Fruit fly (Drosophila melanogaster) whole organism, wandering third instar larva: Measurements from ENCODE around the gene CG4278.

Source experiments
- Abd-B ChIP-seq: fragments of >200 bp; optimal IDR thresholded peaks from 2 replicates; lab custom pipeline; 2017; ENCODE audit warnings: missing biosample characterization, missing genetic modification characterization
- CG32264 ChIP-seq: fragments of 200-800 bp; sonication (Bioruptor generic); optimal IDR thresholded peaks from 2 replicates; lab custom pipeline; 2016; ENCODE audit warnings: missing biosample characterization, missing genetic modification characterization
- CG9705 ChIP-seq: fragments of 200-800 bp; sonication (Bioruptor generic); optimal IDR thresholded peaks from 2 replicates; lab custom pipeline; 2018; ENCODE audit warnings: missing biosample characterization, mild to moderate bottlenecking, missing genetic modification characterization
- CrebA ChIP-seq: fragments of 200-800 bp; sonication (Bioruptor generic); optimal IDR thresholded peaks from 2 replicates; lab custom pipeline; 2016; ENCODE audit warnings: missing biosample characterization, mild to moderate bottlenecking, missing genetic modification characterization, borderline replicate concordance
- Dfd ChIP-seq: fragments of >200 bp; optimal IDR thresholded peaks from 2 replicates; lab custom pipeline; 2017; ENCODE audit warnings: missing biosample characterization, missing genetic modification characterization
- Dif ChIP-seq: fragments of 200-275, 200-300 bp; sonication (Bioruptor generic); optimal IDR thresholded peaks from 2 replicates; lab custom pipeline; 2018; ENCODE audit warnings: missing biosample characterization, missing genetic modification characterization; ENCODE audit not compliant: partially characterized antibody
- GATAd ChIP-seq: sonication (Bioruptor generic); optimal IDR thresholded peaks from 2 replicates; lab custom pipeline; 2016; ENCODE audit warnings: missing biosample characterization, missing genetic modification characterization
- HLH106 ChIP-seq: fragments of 200-800 bp; optimal IDR thresholded peaks from 3 replicates; lab custom pipeline; 2019; ENCODE audit warnings: missing biosample characterization, mild to moderate bottlenecking, missing genetic modification characterization, moderate library complexity
- Hnf4 ChIP-seq: fragments of 200-800 bp; sonication (Bioruptor generic); optimal IDR thresholded peaks from 2 replicates; lab custom pipeline; 2016; ENCODE audit warnings: missing biosample characterization, mild to moderate bottlenecking, missing genetic modification characterization
- Hr78 ChIP-seq: fragments of >200 bp; optimal IDR thresholded peaks from 2 replicates; lab custom pipeline; 2017; ENCODE audit warnings: missing biosample characterization, missing genetic modification characterization
- Hr83 ChIP-seq: fragments of 200-300 bp; sonication (Bioruptor generic); optimal IDR thresholded peaks from 2 replicates; lab custom pipeline; 2016; ENCODE audit warnings: missing biosample characterization, mild to moderate bottlenecking, missing genetic modification characterization, moderate library complexity; ENCODE audit not compliant: poor library complexity, severe bottlenecking
- Jra ChIP-seq: sonication (Bioruptor generic); optimal IDR thresholded peaks from 2 replicates; lab custom pipeline; 2016; ENCODE audit warnings: missing biosample characterization, missing genetic modification characterization
- Mio ChIP-seq: sonication (Bioruptor generic); optimal IDR thresholded peaks from 2 replicates; lab custom pipeline; 2016; ENCODE audit warnings: missing biosample characterization, missing genetic modification characterization
- Myc ChIP-seq: fragments of >200 bp; optimal IDR thresholded peaks from 2 replicates; lab custom pipeline; 2017
- N ChIP-seq: fragments of >200 bp; optimal IDR thresholded peaks from 2 replicates; lab custom pipeline; 2018; ENCODE audit warnings: missing biosample characterization, missing external identifiers, missing genetic modification characterization
- OdsH ChIP-seq: fragments of 200-800 bp; sonication (Bioruptor generic); optimal IDR thresholded peaks from 2 replicates; lab custom pipeline; 2016; ENCODE audit warnings: missing biosample characterization, mild to moderate bottlenecking, missing genetic modification characterization
- Rel ChIP-seq, 2 experiments: fragments of 200-800 bp; sonication (Bioruptor generic) in 1 of 2; optimal IDR thresholded peaks; 2 replicates in 1 of 2; 3 replicates in 1 of 2; lab custom pipeline; 2016 to 2019; ENCODE audit warnings: mild to moderate bottlenecking in 2 of 2, missing biosample characterization in 2 of 2, missing genetic modification characterization in 2 of 2, moderate library complexity in 1 of 2
- Sp1 ChIP-seq: fragments of 200-800 bp; sonication (Bioruptor generic); optimal IDR thresholded peaks from 3 replicates; lab custom pipeline; 2019; ENCODE audit warnings: missing biosample characterization, mild to moderate bottlenecking, missing genetic modification characterization, moderate library complexity
- Vsx2 ChIP-seq: fragments of 200-300, 225-300 bp; sonication (Bioruptor generic); optimal IDR thresholded peaks from 2 replicates; lab custom pipeline; 2018; ENCODE audit warnings: missing biosample characterization, missing genetic modification characterization; ENCODE audit not compliant: partially characterized antibody
- br ChIP-seq: fragments of 200-800 bp; sonication (Bioruptor generic); optimal IDR thresholded peaks from 2 replicates; lab custom pipeline; 2016; ENCODE audit warnings: missing biosample characterization, missing genetic modification characterization
- brk ChIP-seq: fragments of 200-800 bp; sonication (Bioruptor generic); optimal IDR thresholded peaks from 2 replicates; lab custom pipeline; 2016; ENCODE audit warnings: missing biosample characterization, mild to moderate bottlenecking, missing genetic modification characterization
- dl ChIP-seq, 2 experiments: fragments of 175-275, 200-275 bp in 1 of 2; fragments of 200-275 bp in 1 of 2; sonication (Bioruptor generic); optimal IDR thresholded peaks; lab custom pipeline; 2018; ENCODE audit warnings: mild to moderate bottlenecking in 2 of 2, missing biosample characterization in 2 of 2, missing genetic modification characterization in 2 of 2, moderate library complexity in 2 of 2; ENCODE audit not compliant: partially characterized antibody in 2 of 2, insufficient read depth in 1 of 2
- dmrt93B ChIP-seq: fragments of 200-800 bp; sonication (Bioruptor generic); optimal IDR thresholded peaks from 2 replicates; lab custom pipeline; 2018; ENCODE audit warnings: missing biosample characterization, mild to moderate bottlenecking, missing genetic modification characterization
- dsf ChIP-seq: sonication (Bioruptor generic); optimal IDR thresholded peaks from 2 replicates; lab custom pipeline; 2016; ENCODE audit warnings: missing biosample characterization, missing genetic modification characterization, borderline replicate concordance
- ey ChIP-seq: fragments of 200-800 bp; sonication (Bioruptor generic); optimal IDR thresholded peaks from 2 replicates; lab custom pipeline; 2016; ENCODE audit warnings: missing biosample characterization, missing genetic modification characterization
- foxo ChIP-seq, 2 experiments: fragments of 200-800 bp; sonication (Bioruptor generic); optimal IDR thresholded peaks; 2 replicates in 1 of 2; 3 replicates in 1 of 2; lab custom pipeline; 2016 to 2017; ENCODE audit warnings: missing biosample characterization in 2 of 2, missing genetic modification characterization in 2 of 2
- fru ChIP-seq: fragments of 200-800 bp; sonication (Bioruptor generic); optimal IDR thresholded peaks from 3 replicates; lab custom pipeline; 2016; ENCODE audit warnings: missing biosample characterization, mild to moderate bottlenecking, missing genetic modification characterization
- h ChIP-seq: fragments of 200-800 bp; sonication (Bioruptor generic); optimal IDR thresholded peaks from 3 replicates; lab custom pipeline; 2016; ENCODE audit warnings: missing biosample characterization, mild to moderate bottlenecking, missing genetic modification characterization
- jim ChIP-seq: fragments of 175-275, 200-325 bp; sonication (Bioruptor generic); optimal IDR thresholded peaks from 2 replicates; lab custom pipeline; 2016; ENCODE audit warnings: missing biosample characterization, mild to moderate bottlenecking, missing genetic modification characterization
- pan ChIP-seq: fragments of >200 bp; optimal IDR thresholded peaks from 2 replicates; lab custom pipeline; 2017
- psq ChIP-seq: fragments of 200-800 bp; sonication (Bioruptor generic); optimal IDR thresholded peaks from 3 replicates; lab custom pipeline; 2017; ENCODE audit warnings: missing biosample characterization, mild to moderate bottlenecking, missing genetic modification characterization, moderate library complexity
- rgr ChIP-seq: fragments of 200-800 bp; sonication (Bioruptor generic); optimal IDR thresholded peaks from 3 replicates; lab custom pipeline; 2016; ENCODE audit warnings: missing biosample characterization, mild to moderate bottlenecking, missing genetic modification characterization
- sage ChIP-seq: fragments of 200-800 bp; sonication (Bioruptor generic); optimal IDR thresholded peaks from 2 replicates; lab custom pipeline; 2016; ENCODE audit warnings: missing biosample characterization, mild to moderate bottlenecking, missing genetic modification characterization
- sv ChIP-seq: fragments of 200-800 bp; sonication (Bioruptor generic); optimal IDR thresholded peaks from 3 replicates; lab custom pipeline; 2016; ENCODE audit warnings: missing biosample characterization, missing genetic modification characterization
- tai ChIP-seq: sonication (Bioruptor generic); optimal IDR thresholded peaks from 2 replicates; lab custom pipeline; 2016; ENCODE audit warnings: missing biosample characterization, missing genetic modification characterization
- usp ChIP-seq: fragments of >200 bp; optimal IDR thresholded peaks from 2 replicates; lab custom pipeline; 2017; ENCODE audit warnings: missing biosample characterization, missing genetic modification characterization
- woc ChIP-seq: sonication (Bioruptor generic); optimal IDR thresholded peaks from 2 replicates; lab custom pipeline; 2016; ENCODE audit warnings: missing biosample characterization, mild to moderate bottlenecking, missing genetic modification characterization

The CG4278 gene

dm6 chr2L:16315844-16316243, 11.0 kb upstream of the CG4278 start:
- TF ChIP-seq Mio (GFP tag; lab: Kevin White, UChicago) = no peak
- no peak for TF ChIP-seq Jra (GFP tag; lab: Kevin White, UChicago)
- no peak for TF ChIP-seq tai (GFP tag; lab: Kevin White, UChicago)
- no peak for TF ChIP-seq dl (GFP tag; optimal IDR thresholded peaks at IDR 0.05; lab: Kevin White, UChicago; ENCODE audit: insufficient read depth in 1 of 2, partially characterized antibody in 2 of 2)
- TF ChIP-seq GATAd = no peak
- TF ChIP-seq psq (GFP tag; lab: Kevin White, UChicago) = no peak
- TF ChIP-seq Abd-B (GFP tag; lab: Kevin White, UChicago) = no peak
- TF ChIP-seq woc (GFP tag; lab: Kevin White, UChicago) = no peak
- no peak for TF ChIP-seq dmrt93B (GFP tag; lab: Kevin White, UChicago)
- TF ChIP-seq Hnf4 (GFP tag; lab: Kevin White, UChicago) = no peak
- TF ChIP-seq br (GFP tag; lab: Kevin White, UChicago) = no peak
- TF ChIP-seq foxo (GFP tag; optimal IDR thresholded peaks at IDR 0.05; lab: Kevin White, UChicago) = no peak
- TF ChIP-seq sv (GFP tag; lab: Kevin White, UChicago) = no peak
- TF ChIP-seq HLH106 (tag; lab: Kevin White, UChicago) = no peak
- no peak for TF ChIP-seq usp (GFP tag; lab: Kevin White, UChicago)
- no peak for TF ChIP-seq fru
- TF ChIP-seq Sp1 (GFP tag; lab: Kevin White, UChicago) = no peak
- no peak for TF ChIP-seq jim (GFP tag; lab: Kevin White, UChicago)
- no peak for TF ChIP-seq dsf (GFP tag; lab: Kevin White, UChicago)
- TF ChIP-seq, all 38 proteins: peak for 0

dm6 chr2L:16316410-16316809, 10.5 kb upstream of the CG4278 start:
- no peak for TF ChIP-seq Vsx2 (GFP tag; lab: Kevin White, UChicago)
- no peak for TF ChIP-seq Rel (GFP tag; optimal IDR thresholded peaks at IDR 0.05; lab: Kevin White, UChicago)
- peak; percentile 27 for TF ChIP-seq Rel (tag; optimal IDR thresholded peaks at IDR 0.05; lab: Kevin White, UChicago)

dm6 chr2L:16317131-16317530, 9.7 kb upstream of the CG4278 start:
- no peak for TF ChIP-seq OdsH
- no peak for TF ChIP-seq Mio (GFP tag; lab: Kevin White, UChicago)
- no peak for TF ChIP-seq sage
- no peak for TF ChIP-seq dl (GFP tag; optimal IDR thresholded peaks at IDR 0.05; lab: Kevin White, UChicago; ENCODE audit: insufficient read depth in 1 of 2, partially characterized antibody in 2 of 2)
- TF ChIP-seq h (GFP tag; lab: Kevin White, UChicago) = no peak
- TF ChIP-seq tai (GFP tag; lab: Kevin White, UChicago) = no peak
- TF ChIP-seq CG9705 (GFP tag; lab: Kevin White, UChicago) = no peak
- no peak for TF ChIP-seq woc (GFP tag; lab: Kevin White, UChicago)
- TF ChIP-seq usp (GFP tag; lab: Kevin White, UChicago) = no peak
- no peak for TF ChIP-seq Hnf4 (GFP tag; lab: Kevin White, UChicago)

- no peak for TF ChIP-seq Vsx2 (GFP tag; lab: Kevin White, UChicago)
- TF ChIP-seq Hr78 (GFP tag; lab: Kevin White, UChicago) = no peak
- peak; percentile 63 for TF ChIP-seq rgr (GFP tag; lab: Kevin White, UChicago)
- no peak for TF ChIP-seq CG32264
- no peak for TF ChIP-seq ey
- TF ChIP-seq GATAd = no peak
- no peak for TF ChIP-seq N (GFP tag; lab: Kevin White, UChicago)
- no peak for TF ChIP-seq CG9705 (GFP tag; lab: Kevin White, UChicago)
- TF ChIP-seq Dif (GFP tag; lab: Kevin White, UChicago) = no peak
- no peak for TF ChIP-seq Dfd (GFP tag; lab: Kevin White, UChicago)
- TF ChIP-seq Abd-B (GFP tag; lab: Kevin White, UChicago) = no peak
- TF ChIP-seq Rel (GFP tag; optimal IDR thresholded peaks at IDR 0.05; lab: Kevin White, UChicago) = no peak
- peak; percentile 54 for TF ChIP-seq Rel (tag; optimal IDR thresholded peaks at IDR 0.05; lab: Kevin White, UChicago)
- no peak for TF ChIP-seq Jra (GFP tag; lab: Kevin White, UChicago)
- TF ChIP-seq HLH106 (tag; lab: Kevin White, UChicago) = no peak
- TF ChIP-seq foxo (GFP tag; optimal IDR thresholded peaks at IDR 0.05; lab: Kevin White, UChicago) = no peak
- no peak for TF ChIP-seq dmrt93B (GFP tag; lab: Kevin White, UChicago)
- TF ChIP-seq usp (GFP tag; lab: Kevin White, UChicago) = no peak
- peak; percentile 30 for TF ChIP-seq fru
- TF ChIP-seq Hr83 (GFP tag; lab: Kevin White, UChicago) = peak; percentile 95
- peak; percentile 50 for TF ChIP-seq br (GFP tag; lab: Kevin White, UChicago)
- peak; percentile 21 for TF ChIP-seq OdsH
- no peak for TF ChIP-seq CrebA (GFP tag; lab: Kevin White, UChicago)
- no peak for TF ChIP-seq pan (lab: Kevin White, UChicago)
- TF ChIP-seq Mio (GFP tag; lab: Kevin White, UChicago) = no peak
- no peak for TF ChIP-seq dl (GFP tag; optimal IDR thresholded peaks at IDR 0.05; lab: Kevin White, UChicago; ENCODE audit: insufficient read depth in 1 of 2, partially characterized antibody in 2 of 2)
- TF ChIP-seq psq (GFP tag; lab: Kevin White, UChicago) = peak; percentile 26
- TF ChIP-seq Hnf4 (GFP tag; lab: Kevin White, UChicago) = peak; percentile 44
- no peak for TF ChIP-seq woc (GFP tag; lab: Kevin White, UChicago)
- TF ChIP-seq tai (GFP tag; lab: Kevin White, UChicago) = no peak
- TF ChIP-seq brk (GFP tag; lab: Kevin White, UChicago) = no peak
- TF ChIP-seq dsf (GFP tag; lab: Kevin White, UChicago) = no peak
- TF ChIP-seq Myc (lab: Kevin White, UChicago) = no peak
- no peak for TF ChIP-seq sage
Measured at dm6 chr2L:16317777-16318610, 8.9 kb upstream of the CG4278 start.
